7 worm cellular contexts compared by ENCODE assay signal in the genomic region with DNA sequence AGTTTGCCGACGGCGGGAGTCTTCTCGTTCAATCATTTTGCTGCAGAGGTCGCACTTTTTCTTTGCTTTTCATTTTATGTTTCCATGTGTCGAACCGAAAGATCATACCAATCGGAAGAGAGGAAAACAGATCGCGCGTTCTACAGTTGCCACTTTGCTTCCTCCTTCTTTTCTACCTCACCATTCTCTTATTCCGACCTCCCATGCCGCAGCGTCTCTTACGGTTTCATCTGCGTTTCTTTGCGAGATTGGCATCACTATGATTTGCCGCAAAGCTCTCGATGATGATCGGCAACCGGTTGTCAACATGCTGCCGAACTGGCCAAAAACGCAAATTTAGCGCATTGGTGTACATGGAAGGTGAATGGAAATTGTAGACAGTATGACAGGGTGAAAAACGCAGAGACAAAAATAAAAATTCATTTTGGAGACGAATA.
TF ChIP-seq lines count a peak whose summit lies in the region.

No protein-coding gene starts in this region.

TF ChIP-seq in whole organism, L1 larva, 84 proteins besides CTCF, POLR2A, EP300 and RAD21 (continues in another document):
- TF ChIP-seq pag-3 (tag; optimal IDR thresholded peaks at IDR 0.05; lab: Kevin White, UChicago; ENCODE audit: borderline replicate concordance, insufficient read depth) (no peak), irx-1 (tag; optimal IDR thresholded peaks at IDR 0.05; lab: Kevin White, UChicago) (no peak), nhr-11 (tag; optimal IDR thresholded peaks at IDR 0.05; lab: Kevin White, UChicago) (no peak), vab-15 (tag; optimal IDR thresholded peaks at IDR 0.05; lab: Kevin White, UChicago) (no peak), nhr-84 (tag; optimal IDR thresholded peaks at IDR 0.05; lab: Kevin White, UChicago) (no peak), lin-35 (GFP tag; optimal IDR thresholded peaks at IDR 0.05; lab: Kevin White, UChicago) (no peak), pqm-1 (tag; optimal IDR thresholded peaks at IDR 0.05; lab: Kevin White, UChicago) (no peak), C04F5.9 (tag; optimal IDR thresholded peaks at IDR 0.05; lab: Kevin White, UChicago) (no peak), lir-3 (tag; optimal IDR thresholded peaks at IDR 0.05; lab: Kevin White, UChicago; ENCODE audit: poor library complexity) (no peak), aly-2 (tag; optimal IDR thresholded peaks at IDR 0.05; lab: Kevin White, UChicago) (no peak), unc-62 (GFP tag; optimal IDR thresholded peaks at IDR 0.05; lab: Kevin White, UChicago) (no peak), snpc-4 (tag; optimal IDR thresholded peaks at IDR 0.05; lab: Kevin White, UChicago) (no peak)

TF ChIP-seq in whole organism, L2 larva, 48 proteins besides CTCF, POLR2A, EP300 and RAD21 (continues in another document):
- no peak for TF ChIP-seq nhr-129 (tag; optimal IDR thresholded peaks at IDR 0.05; lab: Kevin White, UChicago)
- peak; percentile 2 for TF ChIP-seq fos-1 (tag; optimal IDR thresholded peaks at IDR 0.05; lab: Kevin White, UChicago)
- TF ChIP-seq elt-3 (tag; optimal IDR thresholded peaks at IDR 0.05; lab: Kevin White, UChicago): no peak
- TF ChIP-seq nhr-23 (tag; optimal IDR thresholded peaks at IDR 0.05; lab: Kevin White, UChicago): no peak
- TF ChIP-seq unc-55 (GFP tag; optimal IDR thresholded peaks at IDR 0.05; lab: Kevin White, UChicago): no peak
- TF ChIP-seq mbf-1 (tag; optimal IDR thresholded peaks at IDR 0.05; lab: Kevin White, UChicago): no peak
- TF ChIP-seq nhr-12 (tag; optimal IDR thresholded peaks at IDR 0.05; lab: Kevin White, UChicago): no peak
- no peak for TF ChIP-seq mdl-1 (tag; optimal IDR thresholded peaks at IDR 0.05; lab: Kevin White, UChicago)
- no peak for TF ChIP-seq ztf-1 (GFP tag; conservative IDR thresholded peaks at IDR 0.05; lab: Robert Waterston, UW)
- no peak for TF ChIP-seq ztf-4 (tag; optimal IDR thresholded peaks at IDR 0.05; lab: Kevin White, UChicago)
- peak; percentile 56 for TF ChIP-seq F13H6.1 (tag; optimal IDR thresholded peaks at IDR 0.05; lab: Kevin White, UChicago)
- TF ChIP-seq elt-1 (tag; optimal IDR thresholded peaks at IDR 0.05; lab: Kevin White, UChicago): peak; percentile 7
- TF ChIP-seq peb-1 (tag; optimal IDR thresholded peaks at IDR 0.05; lab: Kevin White, UChicago): peak; percentile 72

TF ChIP-seq in whole organism, L3 larva, 47 proteins besides CTCF, POLR2A, EP300 and RAD21 (continues in another document):
- TF ChIP-seq jun-1 (tag; optimal IDR thresholded peaks at IDR 0.05; lab: Kevin White, UChicago) (no peak), ztf-4 (tag; optimal IDR thresholded peaks at IDR 0.05; lab: Kevin White, UChicago) (no peak), unc-39 (tag; optimal IDR thresholded peaks at IDR 0.05; lab: Kevin White, UChicago) (no peak), mml-1 (tag; optimal IDR thresholded peaks at IDR 0.05; lab: Kevin White, UChicago) (no peak), egl-5 (tag; optimal IDR thresholded peaks at IDR 0.05; lab: Kevin White, UChicago) (no peak), skn-1 (tag; optimal IDR thresholded peaks at IDR 0.05; lab: Kevin White, UChicago) (no peak), nhr-76 (tag; optimal IDR thresholded peaks at IDR 0.05; lab: Kevin White, UChicago) (no peak), nhr-25 (tag; optimal IDR thresholded peaks at IDR 0.05; lab: Kevin White, UChicago) (peak; percentile 80), nhr-12 (tag; optimal IDR thresholded peaks at IDR 0.05; lab: Kevin White, UChicago) (no peak), egl-27 (tag; optimal IDR thresholded peaks at IDR 0.05; lab: Kevin White, UChicago) (no peak), ceh-16 (tag; optimal IDR thresholded peaks at IDR 0.05; lab: Kevin White, UChicago) (no peak), elt-3 (tag; optimal IDR thresholded peaks at IDR 0.05; lab: Kevin White, UChicago) (no peak), aly-2 (tag; optimal IDR thresholded peaks at IDR 0.05; lab: Kevin White, UChicago) (no peak), nhr-77 (tag; optimal IDR thresholded peaks at IDR 0.05; lab: Kevin White, UChicago) (no peak)

TF ChIP-seq in whole organism, L4 larva, 104 proteins besides CTCF, POLR2A, EP300 and RAD21:
- TF ChIP-seq aha-1 (tag; lab: Kevin White, UChicago): peak; percentile 52
- peak; percentile 7 for TF ChIP-seq mxl-3 (GFP tag; optimal IDR thresholded peaks at IDR 0.05; lab: Kevin White, UChicago)
- TF ChIP-seq nhr-48 (tag; optimal IDR thresholded peaks at IDR 0.05; lab: Kevin White, UChicago): no peak
- no peak for TF ChIP-seq nhr-111 (GFP tag; optimal IDR thresholded peaks at IDR 0.05; lab: Kevin White, UChicago)
- TF ChIP-seq unc-62 (GFP tag; optimal IDR thresholded peaks at IDR 0.05 in 1 of 2; lab: Kevin White, UChicago): peak in 1 of 2 experiments; percentile 65
- TF ChIP-seq unc-62 (tag; optimal IDR thresholded peaks at IDR 0.05; lab: Kevin White, UChicago): no peak
- peak in 1 of 2 experiments; percentile 7 for TF ChIP-seq mdl-1 (tag; optimal IDR thresholded peaks at IDR 0.05; lab: Kevin White, UChicago)

TF ChIP-seq in whole organism, late embryonic, 69 proteins besides CTCF, POLR2A, EP300 and RAD21 (continues in another document):
- no peak for TF ChIP-seq ceh-24 (tag; optimal IDR thresholded peaks at IDR 0.05; lab: Kevin White, UChicago)
- peak; percentile 39 for TF ChIP-seq ets-4 (tag; optimal IDR thresholded peaks at IDR 0.05; lab: Kevin White, UChicago)
- TF ChIP-seq ceh-30 (tag; optimal IDR thresholded peaks at IDR 0.05; lab: Kevin White, UChicago): no peak
- TF ChIP-seq zip-5 (tag; optimal IDR thresholded peaks at IDR 0.05; lab: Kevin White, UChicago): no peak
- no peak for TF ChIP-seq Y22D7AL.16 (tag; optimal IDR thresholded peaks at IDR 0.05; lab: Kevin White, UChicago)
- no peak for TF ChIP-seq pqm-1 (tag; optimal IDR thresholded peaks at IDR 0.05; lab: Kevin White, UChicago)
- TF ChIP-seq lin-11 (tag; optimal IDR thresholded peaks at IDR 0.05; lab: Kevin White, UChicago): no peak
- TF ChIP-seq rnt-1 (tag; optimal IDR thresholded peaks at IDR 0.05; lab: Kevin White, UChicago): peak; percentile 62
- no peak for TF ChIP-seq pag-3 (tag; optimal IDR thresholded peaks at IDR 0.05; lab: Kevin White, UChicago; ENCODE audit: borderline replicate concordance)
- TF ChIP-seq ztf-16 (tag; optimal IDR thresholded peaks at IDR 0.05; lab: Kevin White, UChicago): no peak
- peak; percentile 13 for TF ChIP-seq C08G9.2 (tag; optimal IDR thresholded peaks at IDR 0.05; lab: Kevin White, UChicago)
- no peak for TF ChIP-seq mec-3 (tag; optimal IDR thresholded peaks at IDR 0.05; lab: Kevin White, UChicago; ENCODE audit: borderline replicate concordance)
- no peak for TF ChIP-seq pat-9 (tag; optimal IDR thresholded peaks at IDR 0.05; lab: Kevin White, UChicago)
- no peak for TF ChIP-seq ahr-1 (tag; optimal IDR thresholded peaks at IDR 0.05; lab: Kevin White, UChicago)
- peak; percentile 13 for TF ChIP-seq pros-1 (tag; optimal IDR thresholded peaks at IDR 0.05; lab: Kevin White, UChicago)
- no peak for TF ChIP-seq sox-2 (GFP tag; IDR thresholded peaks at IDR 0.05; lab: Robert Waterston, UW)

TF ChIP-seq in whole organism, mixed stage, embryonic, 35 proteins besides CTCF, POLR2A, EP300 and RAD21:
- TF ChIP-seq ham-2 (GFP tag; optimal IDR thresholded peaks at IDR 0.05; lab: Kevin White, UChicago) (peak; percentile 40), pha-4 (tag; optimal IDR thresholded peaks at IDR 0.05; lab: Kevin White, UChicago) (peak; percentile 53), nhr-76 (tag; optimal IDR thresholded peaks at IDR 0.05; lab: Kevin White, UChicago) (no peak), mep-1 (tag; optimal IDR thresholded peaks at IDR 0.05; lab: Kevin White, UChicago) (peak; percentile 14), cnd-1 (tag; optimal IDR thresholded peaks at IDR 0.05; lab: Kevin White, UChicago) (no peak), nhr-237 (tag; optimal IDR thresholded peaks at IDR 0.05; lab: Kevin White, UChicago) (peak; percentile 67)

TF ChIP-seq in whole organism, young adult, 124 proteins besides CTCF, POLR2A, EP300 and RAD21:
- TF ChIP-seq zfh-2 (GFP tag; conservative IDR thresholded peaks at IDR 0.05; lab: Robert Waterston, UW): 0 out of 2 replicates have a peak, but pooled peaks have one; percentile 47
- no peak for TF ChIP-seq Y56A3A.18 (GFP tag; IDR thresholded peaks at IDR 0.05; lab: Robert Waterston, UW)
- TF ChIP-seq F52B5.7 (tag; optimal IDR thresholded peaks at IDR 0.05; lab: Kevin White, UChicago): no peak
- 0 out of 2 replicates have a peak, but pooled peaks have one; percentile 22 for TF ChIP-seq F37B4.10 (GFP tag; IDR thresholded peaks at IDR 0.05; lab: Robert Waterston, UW)
- TF ChIP-seq F55B11.4 (tag; optimal IDR thresholded peaks at IDR 0.05; lab: Kevin White, UChicago; ENCODE audit: borderline replicate concordance, insufficient read depth): no peak
- no peak for TF ChIP-seq nhr-27 (tag; optimal IDR thresholded peaks at IDR 0.05; lab: Kevin White, UChicago)
- TF ChIP-seq ztf-25 (GFP tag; IDR thresholded peaks at IDR 0.05; lab: Robert Waterston, UW): 0 out of 2 replicates have a peak, but pooled peaks have one; percentile 42
- TF ChIP-seq Y53F4B.3 (GFP tag; IDR thresholded peaks at IDR 0.05; lab: Robert Waterston, UW): no peak
- no peak for TF ChIP-seq tlf-1 (GFP tag; optimal IDR thresholded peaks at IDR 0.05; lab: Kevin White, UChicago)
- no peak for TF ChIP-seq unc-62 (GFP tag; optimal IDR thresholded peaks at IDR 0.05; lab: Kevin White, UChicago)
- TF ChIP-seq hmg-20 (GFP tag; IDR thresholded peaks at IDR 0.05; lab: Robert Waterston, UW): no peak
- TF ChIP-seq T26A5.8 (tag; optimal IDR thresholded peaks at IDR 0.05; lab: Kevin White, UChicago): no peak
- TF ChIP-seq bed-2 (GFP tag; IDR thresholded peaks at IDR 0.05; lab: Robert Waterston, UW): no peak
- no peak for TF ChIP-seq ceh-40 (GFP tag; IDR thresholded peaks at IDR 0.05; lab: Robert Waterston, UW)
- no peak for TF ChIP-seq lir-1 (GFP tag; conservative IDR thresholded peaks at IDR 0.05; lab: Robert Waterston, UW)
- TF ChIP-seq ztf-6 (GFP tag; IDR thresholded peaks at IDR 0.05; lab: Robert Waterston, UW): no peak
- no peak for TF ChIP-seq chd-7 (tag; optimal IDR thresholded peaks at IDR 0.05; lab: Kevin White, UChicago)
